Worm (Caenorhabditis elegans): ENCODE data around the gene tbx-37.
"Not testable (repeated sequence)": the region's sequence is repeated elsewhere in the genome, so short reads cannot be mapped to it uniquely, and the experiment has no call there.

The tbx-37 gene

DNA sequence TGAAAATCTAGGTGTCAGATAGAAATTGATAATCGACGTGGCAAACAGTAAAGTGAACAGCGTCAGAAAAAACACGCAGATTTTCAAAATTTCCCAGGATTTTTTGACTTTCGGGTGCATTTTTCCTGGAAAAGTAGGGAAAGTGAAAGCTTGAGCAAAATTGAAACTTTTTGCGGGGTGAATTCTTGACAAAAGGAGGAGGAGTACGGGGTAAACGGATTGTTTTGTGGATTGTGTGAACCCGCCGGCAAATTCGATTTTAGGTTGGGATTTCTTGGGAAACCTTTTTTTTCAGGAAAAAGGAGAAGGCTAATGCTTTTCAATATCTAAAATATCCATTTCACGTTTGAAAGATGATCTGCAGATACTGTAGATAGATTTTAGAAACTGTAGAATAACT is 7.8 kb upstream of the tbx-37 start, which contains the start of gene Y47D3A.34:
Y47D3A.34 (minus strand) TSS at position 120 of the 400 bp plus-strand sequence.
- TF ChIP-seq lin-13 (GFP tag; optimal IDR thresholded peaks at IDR 0.05) (no peak), mxl-2 (GFP tag; conservative IDR thresholded peaks at IDR 0.05) (no peak), fkh-10 (GFP tag; optimal IDR thresholded peaks at IDR 0.05) (peak; percentile 89), daf-12 (tag; optimal IDR thresholded peaks at IDR 0.05) (no peak), madf-9 (GFP tag; conservative IDR thresholded peaks at IDR 0.05) (no peak), nhr-10 (tag; optimal IDR thresholded peaks at IDR 0.05) (no peak)

DNA sequence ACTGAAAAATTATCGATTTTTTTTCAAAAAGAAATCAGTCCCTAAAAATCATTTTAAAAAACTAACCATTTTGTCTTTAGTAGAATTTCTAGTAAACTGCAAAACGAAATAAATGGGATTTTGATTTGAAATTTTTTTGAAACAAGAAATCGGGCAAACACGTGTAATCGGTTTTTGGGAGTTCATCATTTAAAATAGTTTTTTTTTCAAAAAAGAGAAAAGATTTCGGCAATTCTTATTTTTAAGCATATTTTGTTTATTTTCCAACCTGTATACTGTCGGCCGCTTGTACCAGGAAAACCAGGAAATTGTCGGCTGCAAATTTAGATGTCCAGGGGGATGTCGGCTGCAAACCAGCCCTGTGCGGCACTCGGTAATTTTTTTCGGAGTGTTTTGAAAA is 5.0 kb upstream of the tbx-37 start, which contains the start of gene elo-8:
elo-8 (minus strand) TSS at position 101 of the 400 bp plus-strand sequence.
- peak in 1 of 2 experiments; percentile 2 for TF ChIP-seq unc-62 (GFP tag; optimal IDR thresholded peaks at IDR 0.05 in 1 of 2)
- no peak for TF ChIP-seq unc-62 (tag; optimal IDR thresholded peaks at IDR 0.05)
- TF ChIP-seq skn-1 (tag; optimal IDR thresholded peaks at IDR 0.05) = no peak

DNA sequence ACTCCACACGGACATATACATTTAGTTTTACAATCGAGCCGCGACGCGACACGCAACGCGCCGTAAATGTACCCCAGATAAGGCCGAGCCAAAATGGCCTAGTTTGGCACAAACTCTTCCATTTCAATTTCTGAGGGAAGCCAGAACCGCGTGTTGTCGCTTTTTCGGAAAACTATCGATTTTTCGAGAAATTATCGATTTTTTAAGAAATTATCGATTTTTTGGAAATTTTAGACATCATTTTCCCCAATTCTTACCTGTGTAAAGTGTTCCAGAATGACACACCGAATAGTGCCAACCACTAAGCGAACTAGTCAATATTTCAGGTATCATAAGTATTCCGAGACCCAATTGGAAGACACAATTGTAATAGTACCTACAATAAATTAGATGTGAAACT is 4.5 kb upstream of the tbx-37 start:
- TF ChIP-seq aly-2 (tag; optimal IDR thresholded peaks at IDR 0.05) (no peak), dmd-6 (GFP tag; IDR thresholded peaks at IDR 0.05) (no peak), mxl-2 (GFP tag; conservative IDR thresholded peaks at IDR 0.05) (no peak), F10B5.3 (tag; optimal IDR thresholded peaks at IDR 0.05) (no peak), ceh-28 (tag; optimal IDR thresholded peaks at IDR 0.05) (peak; percentile 69), Y105C5A.15 (GFP tag; IDR thresholded peaks at IDR 0.05) (no peak), lin-39 (tag; optimal IDR thresholded peaks at IDR 0.05) (no peak), gei-8 (GFP tag; optimal IDR thresholded peaks at IDR 0.05) (no peak)

DNA sequence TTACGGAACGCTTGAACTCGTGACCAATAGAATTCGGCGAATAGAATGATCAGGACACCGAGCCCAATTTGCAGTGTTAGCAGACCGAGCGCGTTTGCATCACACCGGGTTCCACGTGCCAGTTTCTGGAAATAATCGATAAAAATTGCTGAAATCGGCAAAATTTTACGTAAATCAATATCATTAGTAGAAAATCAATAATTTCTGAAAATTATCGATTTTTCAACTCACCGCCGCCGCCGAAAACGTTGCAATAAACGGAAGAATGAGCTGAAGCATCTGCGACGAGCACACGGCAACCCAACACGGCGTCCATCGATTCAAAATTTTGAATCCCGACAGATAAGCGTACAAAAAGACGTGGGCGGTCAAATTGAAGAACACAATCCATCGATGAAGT is 3.7 kb upstream of the tbx-37 start:
- peak; percentile 45 for TF ChIP-seq aha-1 (tag)
- no peak for TF ChIP-seq mxl-2 (GFP tag; conservative IDR thresholded peaks at IDR 0.05)
- TF ChIP-seq daf-16 (GFP tag; optimal IDR thresholded peaks at IDR 0.05) = no peak
- no peak for TF ChIP-seq daf-16 (tag; optimal IDR thresholded peaks at IDR 0.05)
- peak; percentile 78 for TF ChIP-seq ceh-28 (tag; optimal IDR thresholded peaks at IDR 0.05)

DNA sequence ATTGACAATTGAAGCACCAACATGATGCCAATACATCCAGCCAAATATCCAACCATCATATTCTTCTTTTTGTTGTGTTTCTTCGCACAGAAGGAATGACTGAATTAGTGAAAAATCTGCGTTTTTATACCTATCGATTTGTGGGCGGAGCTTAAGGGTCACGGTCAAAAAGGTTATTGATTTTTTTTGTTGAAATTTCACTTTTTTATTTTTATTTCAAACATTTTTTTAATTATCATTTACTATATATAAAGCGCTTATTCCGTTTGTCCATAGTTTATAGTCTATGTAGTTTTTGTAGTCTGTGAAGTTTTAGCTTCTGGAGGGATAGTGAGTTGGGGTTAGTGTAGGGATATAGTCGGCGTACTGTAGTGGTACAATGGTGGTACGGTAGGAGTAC is 2.9 kb downstream of the tbx-37 start, which contains the start of gene Y47D3A.13:
Y47D3A.13 (minus strand) TSS at position 101 of the 400 bp plus-strand sequence.
- TF ChIP-seq D1046.2 (GFP tag; IDR thresholded peaks at IDR 0.05); cey-2 (tag; optimal IDR thresholded peaks at IDR 0.05; ENCODE audit: borderline replicate concordance, insufficient read depth); lir-3 (tag; optimal IDR thresholded peaks at IDR 0.05): not testable (repeated sequence)

DNA sequence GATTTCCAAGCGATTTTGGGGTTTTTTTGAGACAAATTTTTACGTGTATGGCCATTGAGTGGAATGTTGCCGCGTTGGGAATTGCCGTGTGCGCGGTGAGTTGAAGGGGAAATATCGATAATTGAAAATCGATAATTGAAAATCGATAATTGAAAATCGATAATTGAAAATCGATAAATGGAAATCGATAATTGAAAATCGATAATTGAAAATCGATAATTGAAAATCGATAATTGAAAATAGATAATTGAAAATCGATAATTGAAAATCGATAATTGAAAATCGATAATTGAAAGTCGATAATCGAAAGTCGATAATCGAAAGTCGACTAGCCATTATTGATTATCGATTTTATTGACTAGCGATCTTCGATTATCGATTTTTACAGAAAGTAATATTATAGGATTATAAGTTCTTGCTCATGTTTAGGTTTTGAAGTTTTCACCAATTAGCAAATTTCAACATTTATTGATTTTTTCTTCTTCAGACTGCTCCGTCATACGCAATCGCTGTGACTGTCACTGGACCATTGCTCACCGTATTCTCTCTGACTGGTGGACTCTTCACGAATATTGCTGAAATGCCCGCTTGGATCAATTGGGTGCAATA is 5.2 kb downstream of the tbx-37 start:
- TF ChIP-seq ceh-28 (tag; optimal IDR thresholded peaks at IDR 0.05) (peak; percentile 99), set-16 (GFP tag; IDR thresholded peaks at IDR 0.05) (no peak), R02D3.7 (tag; optimal IDR thresholded peaks at IDR 0.05) (no peak), nhr-48 (tag; optimal IDR thresholded peaks at IDR 0.05) (no peak), egl-27 (tag; optimal IDR thresholded peaks at IDR 0.05) (no peak), dmd-8 (GFP tag; IDR thresholded peaks at IDR 0.05) (no peak)

DNA sequence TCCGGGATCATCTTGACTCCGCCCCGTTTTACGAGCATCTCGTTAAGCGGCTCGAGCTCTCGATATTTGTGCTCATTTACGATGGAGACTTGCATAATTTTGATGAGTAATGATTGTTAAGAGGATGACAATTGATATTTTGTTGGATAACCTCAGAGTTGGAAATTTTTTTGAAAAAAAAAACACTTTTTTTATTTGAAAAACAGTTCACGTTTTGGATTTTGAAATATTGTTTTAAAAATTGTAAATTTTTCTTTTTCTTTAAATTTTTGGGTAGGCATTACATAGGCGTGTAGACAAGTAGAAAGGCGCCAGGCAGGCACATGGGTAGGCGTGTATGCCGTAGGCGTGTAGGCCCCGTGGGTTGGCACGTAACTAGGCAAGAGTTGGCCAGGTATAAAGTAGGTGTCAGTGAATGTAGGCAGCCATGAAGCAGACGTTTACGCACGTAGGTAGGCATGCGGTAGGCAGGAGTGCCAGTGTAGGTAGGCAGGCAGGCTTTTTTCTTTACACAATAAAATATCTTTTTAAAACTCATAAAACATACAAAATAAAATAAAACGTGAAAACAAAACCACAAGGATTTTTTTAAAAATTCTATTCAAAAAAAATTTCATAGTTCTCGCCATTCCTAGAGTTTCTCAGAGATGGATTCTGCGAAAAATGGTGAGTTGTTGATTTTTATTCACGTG is 8.6 kb downstream of the tbx-37 start, which contains the start of the genes tbx-34 and wht-8:
tbx-34 (minus strand) TSS at position 101 of the 692 bp plus-strand sequence.
wht-8 (plus strand) TSS at position 642 of the 692 bp plus-strand sequence.
- no peak for TF ChIP-seq nhr-10 (tag; optimal IDR thresholded peaks at IDR 0.05)
- TF ChIP-seq rbr-2 (tag; optimal IDR thresholded peaks at IDR 0.05) = no peak
- TF ChIP-seq F37D6.2 (tag; optimal IDR thresholded peaks at IDR 0.05) = no peak
- TF ChIP-seq snpc-4 (tag; optimal IDR thresholded peaks at IDR 0.05) = no peak
- TF ChIP-seq nhr-6 (tag; optimal IDR thresholded peaks at IDR 0.05) = no peak
- no peak for TF ChIP-seq lin-13 (GFP tag; optimal IDR thresholded peaks at IDR 0.05)
- no peak for TF ChIP-seq lin-29 (GFP tag; IDR thresholded peaks at IDR 0.05)
- no peak for TF ChIP-seq nhr-237 (tag; optimal IDR thresholded peaks at IDR 0.05)
- no peak for TF ChIP-seq Y48G9A.11 (GFP tag; IDR thresholded peaks at IDR 0.05)
- no peak for TF ChIP-seq mep-1 (tag; optimal IDR thresholded peaks at IDR 0.05)
- TF ChIP-seq T20F7.1 (GFP tag; optimal IDR thresholded peaks at IDR 0.05) = no peak
- no peak for TF ChIP-seq lin-38 (GFP tag; IDR thresholded peaks at IDR 0.05)
